Fruit fly (Drosophila melanogaster) whole organism, wandering third instar larva: Measurements from ENCODE around the gene sno.

Experiments
- Abd-B ChIP-seq: fragments of >200 bp; optimal IDR thresholded peaks from 2 replicates; lab custom pipeline; 2017; ENCODE audit warnings: missing biosample characterization, missing genetic modification characterization
- CG32264 ChIP-seq: fragments of 200-800 bp; sonication (Bioruptor generic); optimal IDR thresholded peaks from 2 replicates; lab custom pipeline; 2016; ENCODE audit warnings: missing biosample characterization, missing genetic modification characterization
- CG9705 ChIP-seq: fragments of 200-800 bp; sonication (Bioruptor generic); optimal IDR thresholded peaks from 2 replicates; lab custom pipeline; 2018; ENCODE audit warnings: missing biosample characterization, mild to moderate bottlenecking, missing genetic modification characterization
- CrebA ChIP-seq: fragments of 200-800 bp; sonication (Bioruptor generic); optimal IDR thresholded peaks from 2 replicates; lab custom pipeline; 2016; ENCODE audit warnings: missing biosample characterization, mild to moderate bottlenecking, missing genetic modification characterization, borderline replicate concordance
- Dfd ChIP-seq: fragments of >200 bp; optimal IDR thresholded peaks from 2 replicates; lab custom pipeline; 2017; ENCODE audit warnings: missing biosample characterization, missing genetic modification characterization
- Dif ChIP-seq: fragments of 200-275, 200-300 bp; sonication (Bioruptor generic); optimal IDR thresholded peaks from 2 replicates; lab custom pipeline; 2018; ENCODE audit warnings: missing biosample characterization, missing genetic modification characterization; ENCODE audit not compliant: partially characterized antibody
- GATAd ChIP-seq: sonication (Bioruptor generic); optimal IDR thresholded peaks from 2 replicates; lab custom pipeline; 2016; ENCODE audit warnings: missing biosample characterization, missing genetic modification characterization
- HLH106 ChIP-seq: fragments of 200-800 bp; optimal IDR thresholded peaks from 3 replicates; lab custom pipeline; 2019; ENCODE audit warnings: missing biosample characterization, mild to moderate bottlenecking, missing genetic modification characterization, moderate library complexity
- Hnf4 ChIP-seq: fragments of 200-800 bp; sonication (Bioruptor generic); optimal IDR thresholded peaks from 2 replicates; lab custom pipeline; 2016; ENCODE audit warnings: missing biosample characterization, mild to moderate bottlenecking, missing genetic modification characterization
- Hr78 ChIP-seq: fragments of >200 bp; optimal IDR thresholded peaks from 2 replicates; lab custom pipeline; 2017; ENCODE audit warnings: missing biosample characterization, missing genetic modification characterization
- Hr83 ChIP-seq: fragments of 200-300 bp; sonication (Bioruptor generic); optimal IDR thresholded peaks from 2 replicates; lab custom pipeline; 2016; ENCODE audit warnings: missing biosample characterization, mild to moderate bottlenecking, missing genetic modification characterization, moderate library complexity; ENCODE audit not compliant: poor library complexity, severe bottlenecking
- Jra ChIP-seq: sonication (Bioruptor generic); optimal IDR thresholded peaks from 2 replicates; lab custom pipeline; 2016; ENCODE audit warnings: missing biosample characterization, missing genetic modification characterization
- Myc ChIP-seq: fragments of >200 bp; optimal IDR thresholded peaks from 2 replicates; lab custom pipeline; 2017
- N ChIP-seq: fragments of >200 bp; optimal IDR thresholded peaks from 2 replicates; lab custom pipeline; 2018; ENCODE audit warnings: missing biosample characterization, missing external identifiers, missing genetic modification characterization
- OdsH ChIP-seq: fragments of 200-800 bp; sonication (Bioruptor generic); optimal IDR thresholded peaks from 2 replicates; lab custom pipeline; 2016; ENCODE audit warnings: missing biosample characterization, mild to moderate bottlenecking, missing genetic modification characterization
- Rel ChIP-seq, 2 experiments: fragments of 200-800 bp; sonication (Bioruptor generic) in 1 of 2; optimal IDR thresholded peaks; 2 replicates in 1 of 2; 3 replicates in 1 of 2; lab custom pipeline; 2016 to 2019; ENCODE audit warnings: mild to moderate bottlenecking in 2 of 2, missing biosample characterization in 2 of 2, missing genetic modification characterization in 2 of 2, moderate library complexity in 1 of 2
- Sp1 ChIP-seq: fragments of 200-800 bp; sonication (Bioruptor generic); optimal IDR thresholded peaks from 3 replicates; lab custom pipeline; 2019; ENCODE audit warnings: missing biosample characterization, mild to moderate bottlenecking, missing genetic modification characterization, moderate library complexity
- Vsx2 ChIP-seq: fragments of 200-300, 225-300 bp; sonication (Bioruptor generic); optimal IDR thresholded peaks from 2 replicates; lab custom pipeline; 2018; ENCODE audit warnings: missing biosample characterization, missing genetic modification characterization; ENCODE audit not compliant: partially characterized antibody
- br ChIP-seq: fragments of 200-800 bp; sonication (Bioruptor generic); optimal IDR thresholded peaks from 2 replicates; lab custom pipeline; 2016; ENCODE audit warnings: missing biosample characterization, missing genetic modification characterization
- brk ChIP-seq: fragments of 200-800 bp; sonication (Bioruptor generic); optimal IDR thresholded peaks from 2 replicates; lab custom pipeline; 2016; ENCODE audit warnings: missing biosample characterization, mild to moderate bottlenecking, missing genetic modification characterization
- dl ChIP-seq, 2 experiments: fragments of 175-275, 200-275 bp in 1 of 2; fragments of 200-275 bp in 1 of 2; sonication (Bioruptor generic); optimal IDR thresholded peaks; lab custom pipeline; 2018; ENCODE audit warnings: mild to moderate bottlenecking in 2 of 2, missing biosample characterization in 2 of 2, missing genetic modification characterization in 2 of 2, moderate library complexity in 2 of 2; ENCODE audit not compliant: partially characterized antibody in 2 of 2, insufficient read depth in 1 of 2
- dmrt93B ChIP-seq: fragments of 200-800 bp; sonication (Bioruptor generic); optimal IDR thresholded peaks from 2 replicates; lab custom pipeline; 2018; ENCODE audit warnings: missing biosample characterization, mild to moderate bottlenecking, missing genetic modification characterization
- dsf ChIP-seq: sonication (Bioruptor generic); optimal IDR thresholded peaks from 2 replicates; lab custom pipeline; 2016; ENCODE audit warnings: missing biosample characterization, missing genetic modification characterization, borderline replicate concordance
- ey ChIP-seq: fragments of 200-800 bp; sonication (Bioruptor generic); optimal IDR thresholded peaks from 2 replicates; lab custom pipeline; 2016; ENCODE audit warnings: missing biosample characterization, missing genetic modification characterization
- foxo ChIP-seq, 2 experiments: fragments of 200-800 bp; sonication (Bioruptor generic); optimal IDR thresholded peaks; 2 replicates in 1 of 2; 3 replicates in 1 of 2; lab custom pipeline; 2016 to 2017; ENCODE audit warnings: missing biosample characterization in 2 of 2, missing genetic modification characterization in 2 of 2
- fru ChIP-seq: fragments of 200-800 bp; sonication (Bioruptor generic); optimal IDR thresholded peaks from 3 replicates; lab custom pipeline; 2016; ENCODE audit warnings: missing biosample characterization, mild to moderate bottlenecking, missing genetic modification characterization
- h ChIP-seq: fragments of 200-800 bp; sonication (Bioruptor generic); optimal IDR thresholded peaks from 3 replicates; lab custom pipeline; 2016; ENCODE audit warnings: missing biosample characterization, mild to moderate bottlenecking, missing genetic modification characterization
- jim ChIP-seq: fragments of 175-275, 200-325 bp; sonication (Bioruptor generic); optimal IDR thresholded peaks from 2 replicates; lab custom pipeline; 2016; ENCODE audit warnings: missing biosample characterization, mild to moderate bottlenecking, missing genetic modification characterization
- lola ChIP-seq: fragments of >200 bp; optimal IDR thresholded peaks from 2 replicates; lab custom pipeline; 2017; ENCODE audit warnings: missing biosample characterization, missing genetic modification characterization
- pan ChIP-seq: fragments of >200 bp; optimal IDR thresholded peaks from 2 replicates; lab custom pipeline; 2017
- psq ChIP-seq: fragments of 200-800 bp; sonication (Bioruptor generic); optimal IDR thresholded peaks from 3 replicates; lab custom pipeline; 2017; ENCODE audit warnings: missing biosample characterization, mild to moderate bottlenecking, missing genetic modification characterization, moderate library complexity
- rgr ChIP-seq: fragments of 200-800 bp; sonication (Bioruptor generic); optimal IDR thresholded peaks from 3 replicates; lab custom pipeline; 2016; ENCODE audit warnings: missing biosample characterization, mild to moderate bottlenecking, missing genetic modification characterization
- sage ChIP-seq: fragments of 200-800 bp; sonication (Bioruptor generic); optimal IDR thresholded peaks from 2 replicates; lab custom pipeline; 2016; ENCODE audit warnings: missing biosample characterization, mild to moderate bottlenecking, missing genetic modification characterization
- sv ChIP-seq: fragments of 200-800 bp; sonication (Bioruptor generic); optimal IDR thresholded peaks from 3 replicates; lab custom pipeline; 2016; ENCODE audit warnings: missing biosample characterization, missing genetic modification characterization
- tai ChIP-seq: sonication (Bioruptor generic); optimal IDR thresholded peaks from 2 replicates; lab custom pipeline; 2016; ENCODE audit warnings: missing biosample characterization, missing genetic modification characterization
- usp ChIP-seq: fragments of >200 bp; optimal IDR thresholded peaks from 2 replicates; lab custom pipeline; 2017; ENCODE audit warnings: missing biosample characterization, missing genetic modification characterization
- woc ChIP-seq: sonication (Bioruptor generic); optimal IDR thresholded peaks from 2 replicates; lab custom pipeline; 2016; ENCODE audit warnings: missing biosample characterization, mild to moderate bottlenecking, missing genetic modification characterization

Gene sno

dm6 chrX:13248515-13248914 lies 37.0 kb upstream of the sno start:
- no peak for TF ChIP-seq OdsH
- TF ChIP-seq psq (GFP tag; lab: Kevin White, UChicago), result no peak
- TF ChIP-seq woc (GFP tag; lab: Kevin White, UChicago), result no peak
- TF ChIP-seq Jra (GFP tag; lab: Kevin White, UChicago), result no peak
- no peak for TF ChIP-seq Dfd (GFP tag; lab: Kevin White, UChicago)

DNA sequence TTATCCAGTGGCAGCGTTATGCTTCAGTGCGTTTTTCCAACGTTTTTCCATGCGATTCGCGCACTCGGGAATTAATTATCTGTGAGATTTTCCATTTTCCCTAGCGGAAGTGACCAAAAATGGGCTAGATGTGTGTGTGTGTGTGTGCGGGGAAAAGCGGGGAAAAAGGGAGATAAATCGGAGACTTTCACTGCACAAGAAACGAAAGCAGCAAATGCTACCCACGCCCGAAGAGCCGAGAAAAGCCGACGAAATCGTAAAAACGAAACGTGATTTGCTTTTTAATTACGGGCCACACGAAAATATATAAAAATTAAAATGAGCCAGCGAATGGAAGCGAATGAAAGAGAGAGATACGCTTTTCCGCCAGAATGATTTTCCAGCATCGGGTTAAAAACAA lies 36.3 kb upstream of the sno start:
- TF ChIP-seq Dfd (GFP tag; lab: Kevin White, UChicago) (no peak), OdsH (no peak), Abd-B (no peak), CG32264 (no peak), sv (no peak), Vsx2 (GFP tag; lab: Kevin White, UChicago) (no peak), Myc (lab: Kevin White, UChicago) (no peak), Hr78 (GFP tag; lab: Kevin White, UChicago) (no peak), GATAd (no peak), ey (GFP tag; lab: Kevin White, UChicago) (no peak), foxo (GFP tag; optimal IDR thresholded peaks at IDR 0.05; lab: Kevin White, UChicago) (no peak), dl (GFP tag; optimal IDR thresholded peaks at IDR 0.05; lab: Kevin White, UChicago; ENCODE audit: insufficient read depth in 1 of 2, partially characterized antibody in 2 of 2) (no peak), Hr83 (GFP tag; lab: Kevin White, UChicago) (no peak), dsf (GFP tag; lab: Kevin White, UChicago) (no peak), usp (GFP tag; lab: Kevin White, UChicago) (no peak), Dif (no peak), br (GFP tag; lab: Kevin White, UChicago) (no peak), HLH106 (tag; lab: Kevin White, UChicago) (no peak), lola (no peak), woc (GFP tag; lab: Kevin White, UChicago) (no peak)

DNA sequence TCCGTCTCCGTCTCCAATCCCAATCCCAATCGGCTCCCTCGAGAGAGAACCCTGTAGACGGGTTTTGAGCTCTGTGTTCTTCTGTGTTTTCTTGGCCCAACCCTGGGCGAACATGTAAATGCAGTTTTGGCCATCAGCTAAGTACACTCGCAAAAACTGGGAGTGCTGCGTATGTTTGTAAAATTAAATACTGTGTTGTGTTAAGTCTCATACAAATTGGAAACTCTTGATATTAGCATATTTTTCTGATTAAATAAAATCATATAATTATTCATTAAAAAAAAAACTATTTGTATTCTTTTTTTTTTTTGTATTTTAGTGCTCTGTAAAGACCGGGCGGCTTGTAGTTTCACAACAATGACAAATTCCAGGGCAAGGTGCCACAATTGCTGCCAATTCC lies 34.3 kb upstream of the sno start:
- TF ChIP-seq h (GFP tag; lab: Kevin White, UChicago), result peak; percentile 52
- TF ChIP-seq psq (GFP tag; lab: Kevin White, UChicago), result peak; percentile 52
- peak in 1 of 2 experiments; percentile 75 for TF ChIP-seq foxo (GFP tag; optimal IDR thresholded peaks at IDR 0.05; lab: Kevin White, UChicago)
- TF ChIP-seq ey (GFP tag; lab: Kevin White, UChicago), result peak; percentile 27
- TF ChIP-seq woc (GFP tag; lab: Kevin White, UChicago), result peak; percentile 37
- peak; percentile 9 for TF ChIP-seq br (GFP tag; lab: Kevin White, UChicago)
- peak; percentile 64 for TF ChIP-seq fru (GFP tag; lab: Kevin White, UChicago)
- TF ChIP-seq jim (GFP tag; lab: Kevin White, UChicago), result no peak
- no peak for TF ChIP-seq GATAd
- TF ChIP-seq HLH106 (tag; lab: Kevin White, UChicago), result peak; percentile 2
- TF ChIP-seq Sp1 (GFP tag; lab: Kevin White, UChicago), result peak; percentile 33
- TF ChIP-seq CG32264, result no peak
- TF ChIP-seq Rel (GFP tag; optimal IDR thresholded peaks at IDR 0.05; lab: Kevin White, UChicago), result peak; percentile 0
- TF ChIP-seq Rel (tag; optimal IDR thresholded peaks at IDR 0.05; lab: Kevin White, UChicago), result no peak
- TF ChIP-seq rgr (GFP tag; lab: Kevin White, UChicago), result peak; percentile 58
- peak; percentile 60 for TF ChIP-seq OdsH
- no peak for TF ChIP-seq CrebA
- TF ChIP-seq, all 38 proteins: peak for 12

- TF ChIP-seq CG32264 (peak; percentile 4), dl (GFP tag; optimal IDR thresholded peaks at IDR 0.05; lab: Kevin White, UChicago; ENCODE audit: insufficient read depth in 1 of 2, partially characterized antibody in 2 of 2) (no peak), HLH106 (tag; lab: Kevin White, UChicago) (peak; percentile 58), brk (peak; percentile 23), Hnf4 (GFP tag; lab: Kevin White, UChicago) (peak; percentile 66), Dfd (GFP tag; lab: Kevin White, UChicago) (no peak), br (GFP tag; lab: Kevin White, UChicago) (peak; percentile 65), rgr (GFP tag; lab: Kevin White, UChicago) (peak; percentile 71), fru (GFP tag; lab: Kevin White, UChicago) (peak; percentile 74), Vsx2 (GFP tag; lab: Kevin White, UChicago) (no peak), Abd-B (no peak), Myc (lab: Kevin White, UChicago) (no peak), Sp1 (GFP tag; lab: Kevin White, UChicago) (peak; percentile 52), jim (GFP tag; lab: Kevin White, UChicago) (no peak), Jra (GFP tag; lab: Kevin White, UChicago) (no peak), dmrt93B (peak; percentile 32), ey (GFP tag; lab: Kevin White, UChicago) (peak; percentile 71), CG9705 (GFP tag; lab: Kevin White, UChicago) (no peak), Hr83 (GFP tag; lab: Kevin White, UChicago) (no peak), CrebA (no peak), woc (GFP tag; lab: Kevin White, UChicago) (peak; percentile 60), Hr78 (GFP tag; lab: Kevin White, UChicago) (no peak), foxo (GFP tag; optimal IDR thresholded peaks at IDR 0.05; lab: Kevin White, UChicago) (peak in 1 of 2 experiments; percentile 64), pan (lab: Kevin White, UChicago) (no peak), OdsH (peak; percentile 59), psq (GFP tag; lab: Kevin White, UChicago) (peak; percentile 63), GATAd (no peak), N (GFP tag; lab: Kevin White, UChicago) (no peak), sage (GFP tag; lab: Kevin White, UChicago) (no peak), dsf (GFP tag; lab: Kevin White, UChicago) (no peak), usp (GFP tag; lab: Kevin White, UChicago) (no peak), Rel (GFP tag; optimal IDR thresholded peaks at IDR 0.05; lab: Kevin White, UChicago) (no peak), Rel (tag; optimal IDR thresholded peaks at IDR 0.05; lab: Kevin White, UChicago) (no peak), tai (GFP tag; lab: Kevin White, UChicago) (no peak), h (GFP tag; lab: Kevin White, UChicago) (peak; percentile 78), Dif (no peak)
These were observed 33.0 kb upstream of the sno start for dm6 chrX:13244462-13244861.
